Fruit fly (Drosophila melanogaster) whole organism, wandering third instar larva: Measurements from ENCODE around the gene ChAT.
A peak's percentile ranks its signal among the peaks of the same experiment; 100 is the strongest.

Experiments
- Abd-B ChIP-seq: fragments of >200 bp; optimal IDR thresholded peaks from 2 replicates; lab custom pipeline; 2017; ENCODE audit warnings: missing biosample characterization, missing genetic modification characterization
- CG32264 ChIP-seq: fragments of 200-800 bp; sonication (Bioruptor generic); optimal IDR thresholded peaks from 2 replicates; lab custom pipeline; 2016; ENCODE audit warnings: missing biosample characterization, missing genetic modification characterization
- CG9705 ChIP-seq: fragments of 200-800 bp; sonication (Bioruptor generic); optimal IDR thresholded peaks from 2 replicates; lab custom pipeline; 2018; ENCODE audit warnings: missing biosample characterization, mild to moderate bottlenecking, missing genetic modification characterization
- CrebA ChIP-seq: fragments of 200-800 bp; sonication (Bioruptor generic); optimal IDR thresholded peaks from 2 replicates; lab custom pipeline; 2016; ENCODE audit warnings: missing biosample characterization, mild to moderate bottlenecking, missing genetic modification characterization, borderline replicate concordance
- Dfd ChIP-seq: fragments of >200 bp; optimal IDR thresholded peaks from 2 replicates; lab custom pipeline; 2017; ENCODE audit warnings: missing biosample characterization, missing genetic modification characterization
- Dif ChIP-seq: fragments of 200-275, 200-300 bp; sonication (Bioruptor generic); optimal IDR thresholded peaks from 2 replicates; lab custom pipeline; 2018; ENCODE audit warnings: missing biosample characterization, missing genetic modification characterization; ENCODE audit not compliant: partially characterized antibody
- GATAd ChIP-seq: sonication (Bioruptor generic); optimal IDR thresholded peaks from 2 replicates; lab custom pipeline; 2016; ENCODE audit warnings: missing biosample characterization, missing genetic modification characterization
- HLH106 ChIP-seq: fragments of 200-800 bp; optimal IDR thresholded peaks from 3 replicates; lab custom pipeline; 2019; ENCODE audit warnings: missing biosample characterization, mild to moderate bottlenecking, missing genetic modification characterization, moderate library complexity
- Hnf4 ChIP-seq: fragments of 200-800 bp; sonication (Bioruptor generic); optimal IDR thresholded peaks from 2 replicates; lab custom pipeline; 2016; ENCODE audit warnings: missing biosample characterization, mild to moderate bottlenecking, missing genetic modification characterization
- Hr78 ChIP-seq: fragments of >200 bp; optimal IDR thresholded peaks from 2 replicates; lab custom pipeline; 2017; ENCODE audit warnings: missing biosample characterization, missing genetic modification characterization
- Hr83 ChIP-seq: fragments of 200-300 bp; sonication (Bioruptor generic); optimal IDR thresholded peaks from 2 replicates; lab custom pipeline; 2016; ENCODE audit warnings: missing biosample characterization, mild to moderate bottlenecking, missing genetic modification characterization, moderate library complexity; ENCODE audit not compliant: poor library complexity, severe bottlenecking
- Jra ChIP-seq: sonication (Bioruptor generic); optimal IDR thresholded peaks from 2 replicates; lab custom pipeline; 2016; ENCODE audit warnings: missing biosample characterization, missing genetic modification characterization
- Mio ChIP-seq: sonication (Bioruptor generic); optimal IDR thresholded peaks from 2 replicates; lab custom pipeline; 2016; ENCODE audit warnings: missing biosample characterization, missing genetic modification characterization
- Myc ChIP-seq: fragments of >200 bp; optimal IDR thresholded peaks from 2 replicates; lab custom pipeline; 2017
- N ChIP-seq: fragments of >200 bp; optimal IDR thresholded peaks from 2 replicates; lab custom pipeline; 2018; ENCODE audit warnings: missing biosample characterization, missing external identifiers, missing genetic modification characterization
- OdsH ChIP-seq: fragments of 200-800 bp; sonication (Bioruptor generic); optimal IDR thresholded peaks from 2 replicates; lab custom pipeline; 2016; ENCODE audit warnings: missing biosample characterization, mild to moderate bottlenecking, missing genetic modification characterization
- Rel ChIP-seq, 2 experiments: fragments of 200-800 bp; sonication (Bioruptor generic) in 1 of 2; optimal IDR thresholded peaks; 2 replicates in 1 of 2; 3 replicates in 1 of 2; lab custom pipeline; 2016 to 2019; ENCODE audit warnings: mild to moderate bottlenecking in 2 of 2, missing biosample characterization in 2 of 2, missing genetic modification characterization in 2 of 2, moderate library complexity in 1 of 2
- Sp1 ChIP-seq: fragments of 200-800 bp; sonication (Bioruptor generic); optimal IDR thresholded peaks from 3 replicates; lab custom pipeline; 2019; ENCODE audit warnings: missing biosample characterization, mild to moderate bottlenecking, missing genetic modification characterization, moderate library complexity
- Vsx2 ChIP-seq: fragments of 200-300, 225-300 bp; sonication (Bioruptor generic); optimal IDR thresholded peaks from 2 replicates; lab custom pipeline; 2018; ENCODE audit warnings: missing biosample characterization, missing genetic modification characterization; ENCODE audit not compliant: partially characterized antibody
- br ChIP-seq: fragments of 200-800 bp; sonication (Bioruptor generic); optimal IDR thresholded peaks from 2 replicates; lab custom pipeline; 2016; ENCODE audit warnings: missing biosample characterization, missing genetic modification characterization
- brk ChIP-seq: fragments of 200-800 bp; sonication (Bioruptor generic); optimal IDR thresholded peaks from 2 replicates; lab custom pipeline; 2016; ENCODE audit warnings: missing biosample characterization, mild to moderate bottlenecking, missing genetic modification characterization
- dl ChIP-seq, 2 experiments: fragments of 175-275, 200-275 bp in 1 of 2; fragments of 200-275 bp in 1 of 2; sonication (Bioruptor generic); optimal IDR thresholded peaks; lab custom pipeline; 2018; ENCODE audit warnings: mild to moderate bottlenecking in 2 of 2, missing biosample characterization in 2 of 2, missing genetic modification characterization in 2 of 2, moderate library complexity in 2 of 2; ENCODE audit not compliant: partially characterized antibody in 2 of 2, insufficient read depth in 1 of 2
- dmrt93B ChIP-seq: fragments of 200-800 bp; sonication (Bioruptor generic); optimal IDR thresholded peaks from 2 replicates; lab custom pipeline; 2018; ENCODE audit warnings: missing biosample characterization, mild to moderate bottlenecking, missing genetic modification characterization
- dsf ChIP-seq: sonication (Bioruptor generic); optimal IDR thresholded peaks from 2 replicates; lab custom pipeline; 2016; ENCODE audit warnings: missing biosample characterization, missing genetic modification characterization, borderline replicate concordance
- ey ChIP-seq: fragments of 200-800 bp; sonication (Bioruptor generic); optimal IDR thresholded peaks from 2 replicates; lab custom pipeline; 2016; ENCODE audit warnings: missing biosample characterization, missing genetic modification characterization
- foxo ChIP-seq, 2 experiments: fragments of 200-800 bp; sonication (Bioruptor generic); optimal IDR thresholded peaks; 2 replicates in 1 of 2; 3 replicates in 1 of 2; lab custom pipeline; 2016 to 2017; ENCODE audit warnings: missing biosample characterization in 2 of 2, missing genetic modification characterization in 2 of 2
- fru ChIP-seq: fragments of 200-800 bp; sonication (Bioruptor generic); optimal IDR thresholded peaks from 3 replicates; lab custom pipeline; 2016; ENCODE audit warnings: missing biosample characterization, mild to moderate bottlenecking, missing genetic modification characterization
- h ChIP-seq: fragments of 200-800 bp; sonication (Bioruptor generic); optimal IDR thresholded peaks from 3 replicates; lab custom pipeline; 2016; ENCODE audit warnings: missing biosample characterization, mild to moderate bottlenecking, missing genetic modification characterization
- jim ChIP-seq: fragments of 175-275, 200-325 bp; sonication (Bioruptor generic); optimal IDR thresholded peaks from 2 replicates; lab custom pipeline; 2016; ENCODE audit warnings: missing biosample characterization, mild to moderate bottlenecking, missing genetic modification characterization
- lola ChIP-seq: fragments of >200 bp; optimal IDR thresholded peaks from 2 replicates; lab custom pipeline; 2017; ENCODE audit warnings: missing biosample characterization, missing genetic modification characterization
- pan ChIP-seq: fragments of >200 bp; optimal IDR thresholded peaks from 2 replicates; lab custom pipeline; 2017
- psq ChIP-seq: fragments of 200-800 bp; sonication (Bioruptor generic); optimal IDR thresholded peaks from 3 replicates; lab custom pipeline; 2017; ENCODE audit warnings: missing biosample characterization, mild to moderate bottlenecking, missing genetic modification characterization, moderate library complexity
- rgr ChIP-seq: fragments of 200-800 bp; sonication (Bioruptor generic); optimal IDR thresholded peaks from 3 replicates; lab custom pipeline; 2016; ENCODE audit warnings: missing biosample characterization, mild to moderate bottlenecking, missing genetic modification characterization
- sage ChIP-seq: fragments of 200-800 bp; sonication (Bioruptor generic); optimal IDR thresholded peaks from 2 replicates; lab custom pipeline; 2016; ENCODE audit warnings: missing biosample characterization, mild to moderate bottlenecking, missing genetic modification characterization
- sv ChIP-seq: fragments of 200-800 bp; sonication (Bioruptor generic); optimal IDR thresholded peaks from 3 replicates; lab custom pipeline; 2016; ENCODE audit warnings: missing biosample characterization, missing genetic modification characterization
- tai ChIP-seq: sonication (Bioruptor generic); optimal IDR thresholded peaks from 2 replicates; lab custom pipeline; 2016; ENCODE audit warnings: missing biosample characterization, missing genetic modification characterization
- usp ChIP-seq: fragments of >200 bp; optimal IDR thresholded peaks from 2 replicates; lab custom pipeline; 2017; ENCODE audit warnings: missing biosample characterization, missing genetic modification characterization
- woc ChIP-seq: sonication (Bioruptor generic); optimal IDR thresholded peaks from 2 replicates; lab custom pipeline; 2016; ENCODE audit warnings: missing biosample characterization, mild to moderate bottlenecking, missing genetic modification characterization

ChAT gene

dm6 chr3R:18741027-18741843, 35.9 kb downstream of the ChAT start (continued):
- TF ChIP-seq psq (GFP tag; lab: Kevin White, UChicago) (peak; percentile 97), Myc (lab: Kevin White, UChicago) (no peak), Mio (GFP tag; lab: Kevin White, UChicago) (peak; percentile 61), Hr78 (GFP tag; lab: Kevin White, UChicago) (no peak)

- TF ChIP-seq Jra = no peak
- no peak for TF ChIP-seq OdsH (GFP tag; lab: Kevin White, UChicago)
- peak; percentile 52 for TF ChIP-seq sv
- TF ChIP-seq foxo (GFP tag; optimal IDR thresholded peaks at IDR 0.05; lab: Kevin White, UChicago) = no peak
- TF ChIP-seq br (GFP tag; lab: Kevin White, UChicago) = no peak
- no peak for TF ChIP-seq Hr78 (GFP tag; lab: Kevin White, UChicago)
- TF ChIP-seq dsf (GFP tag; lab: Kevin White, UChicago) = no peak
- peak; percentile 34 for TF ChIP-seq Hr83 (GFP tag; lab: Kevin White, UChicago)
- TF ChIP-seq ey (GFP tag; lab: Kevin White, UChicago) = peak; percentile 11
- TF ChIP-seq sage (GFP tag; lab: Kevin White, UChicago) = no peak
- no peak for TF ChIP-seq tai (GFP tag; lab: Kevin White, UChicago)
- TF ChIP-seq psq (GFP tag; lab: Kevin White, UChicago) = peak; percentile 16
- TF ChIP-seq Vsx2 (GFP tag; lab: Kevin White, UChicago) = no peak
- TF ChIP-seq Dfd (GFP tag; lab: Kevin White, UChicago) = no peak
- TF ChIP-seq Rel (GFP tag; optimal IDR thresholded peaks at IDR 0.05; lab: Kevin White, UChicago) = no peak
- TF ChIP-seq Rel (tag; optimal IDR thresholded peaks at IDR 0.05; lab: Kevin White, UChicago) = no peak
- TF ChIP-seq jim (GFP tag; lab: Kevin White, UChicago) = no peak
- no peak for TF ChIP-seq Mio (GFP tag; lab: Kevin White, UChicago)
Observed at dm6 chr3R:18741844-18742187, 36.5 kb downstream of the ChAT start.

DNA sequence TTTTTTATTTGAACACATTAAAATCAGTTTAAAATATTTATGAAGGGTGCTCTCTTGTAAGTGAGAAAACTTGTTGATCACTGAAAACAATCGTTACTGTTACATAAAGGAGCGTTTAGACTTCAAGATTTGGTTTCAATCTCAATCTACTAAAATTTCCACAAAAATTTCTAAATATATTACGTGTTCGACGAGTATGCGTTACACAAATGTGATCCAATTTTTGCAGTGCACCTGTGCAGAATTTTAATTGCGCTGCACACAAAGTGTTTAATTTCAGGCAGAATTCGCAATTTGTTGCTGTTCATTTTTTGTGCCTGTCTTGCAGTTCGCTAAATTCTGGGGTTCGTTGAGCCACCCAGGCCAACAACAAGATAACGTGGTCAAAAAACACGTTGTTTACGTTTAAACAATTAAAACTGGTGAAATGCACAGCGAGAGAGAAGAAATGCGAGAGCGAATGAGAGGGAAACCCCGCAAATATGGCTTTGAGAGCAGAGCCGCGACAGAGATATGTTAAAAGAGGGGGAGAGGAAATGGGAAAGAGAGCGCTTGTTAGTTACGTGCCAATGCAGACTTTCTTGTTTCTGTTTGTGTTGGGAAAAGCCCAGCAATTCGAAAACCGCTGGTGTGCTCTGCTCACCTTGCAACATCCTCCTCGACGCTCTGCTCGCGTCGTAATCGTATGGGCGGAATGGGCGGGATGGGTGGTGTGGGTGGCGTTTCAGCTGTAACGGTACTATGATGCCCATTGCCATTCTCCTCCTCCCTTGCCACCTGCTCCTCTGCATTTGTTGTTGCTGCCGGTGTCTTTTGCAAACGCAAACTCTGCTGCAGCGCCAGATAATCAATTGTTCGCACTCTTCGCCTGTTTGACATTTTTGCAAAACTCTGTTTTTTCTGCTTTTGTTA, 37.3 kb downstream of the ChAT start:
- TF ChIP-seq Dfd (GFP tag; lab: Kevin White, UChicago) (no peak), sage (GFP tag; lab: Kevin White, UChicago) (peak; percentile 62), foxo (GFP tag; optimal IDR thresholded peaks at IDR 0.05; lab: Kevin White, UChicago) (peak; percentile 26 to 71), rgr (peak; percentile 82), woc (GFP tag; lab: Kevin White, UChicago) (peak; percentile 47), Sp1 (GFP tag; lab: Kevin White, UChicago) (peak; percentile 51), HLH106 (tag; lab: Kevin White, UChicago) (peak; percentile 70), brk (GFP tag; lab: Kevin White, UChicago) (peak; percentile 11), Abd-B (GFP tag; lab: Kevin White, UChicago) (no peak), ey (GFP tag; lab: Kevin White, UChicago) (peak; percentile 70), OdsH (GFP tag; lab: Kevin White, UChicago) (peak; percentile 62), usp (GFP tag; lab: Kevin White, UChicago) (no peak), sv (no peak), Hnf4 (peak; percentile 62), Myc (lab: Kevin White, UChicago) (no peak), h (GFP tag; lab: Kevin White, UChicago) (peak; percentile 67), Hr78 (GFP tag; lab: Kevin White, UChicago) (no peak), Mio (GFP tag; lab: Kevin White, UChicago) (no peak), Vsx2 (GFP tag; lab: Kevin White, UChicago) (peak; percentile 52), GATAd (no peak), dmrt93B (GFP tag; lab: Kevin White, UChicago) (peak; percentile 55), CrebA (GFP tag; lab: Kevin White, UChicago) (no peak), dsf (GFP tag; lab: Kevin White, UChicago) (peak; percentile 14), Hr83 (GFP tag; lab: Kevin White, UChicago) (no peak), br (GFP tag; lab: Kevin White, UChicago) (peak; percentile 81), dl (GFP tag; optimal IDR thresholded peaks at IDR 0.05; lab: Kevin White, UChicago; ENCODE audit: insufficient read depth in 1 of 2, partially characterized antibody in 2 of 2) (peak; percentile 73), psq (GFP tag; lab: Kevin White, UChicago) (no peak), CG9705 (GFP tag; lab: Kevin White, UChicago) (peak; percentile 16), CG32264 (GFP tag; lab: Kevin White, UChicago) (no peak), Dif (peak; percentile 80), jim (GFP tag; lab: Kevin White, UChicago) (no peak), lola (GFP tag; lab: Kevin White, UChicago) (no peak), N (GFP tag; lab: Kevin White, UChicago) (peak; percentile 12), Rel (GFP tag; optimal IDR thresholded peaks at IDR 0.05; lab: Kevin White, UChicago) (no peak), Rel (tag; optimal IDR thresholded peaks at IDR 0.05; lab: Kevin White, UChicago) (peak; percentile 99), pan (no peak), fru (GFP tag; lab: Kevin White, UChicago) (peak; percentile 73), tai (GFP tag; lab: Kevin White, UChicago) (no peak), Jra (peak; percentile 24)
- TF ChIP-seq, all 38 proteins: peak for 22
